Fruit fly (Drosophila melanogaster) whole organism, adult: ENCODE results near the gene CG1983.

Experiments used
- CG1620 ChIP-seq: fragments of 200-800 bp; sonication (Bioruptor generic); optimal IDR thresholded peaks from 2 replicates; lab custom pipeline; 2016; ENCODE audit warnings: missing biosample characterization, missing genetic modification characterization
- kay ChIP-seq: fragments of 200-800 bp; sonication (Bioruptor generic); peaks from one replicate; lab custom pipeline; 2016; ENCODE audit warnings: missing biosample characterization, missing genetic modification characterization, borderline replicate concordance
- pad ChIP-seq: fragments of 200-800 bp; sonication (Bioruptor generic); optimal IDR thresholded peaks from 3 replicates; lab custom pipeline; 2017; ENCODE audit warnings: missing biosample characterization, missing genetic modification characterization, mild to moderate bottlenecking, moderate library complexity, missing genetic modification reagents

dm6 chr3R:30216210-30216609 is 38.7 kb upstream of the CG1983 start, which contains the start of gene CecC:
- TF ChIP-seq kay (no peak), pad (GFP tag; lab: Kevin White, UChicago) (no peak), CG1620 (GFP tag; lab: Kevin White, UChicago) (no peak)
